Worm (Caenorhabditis elegans): ENCODE data around the gene Y49F6A.12.

Gene Y49F6A.12

ce11 chrII:3550352-3550751, 45.1 kb upstream of the Y49F6A.12 start, which contains the start of gene W10G11.19:
W10G11.19 (plus strand) TSS chrII:3550652.
- TF ChIP-seq fos-1 (tag; optimal IDR thresholded peaks at IDR 0.05): peak; percentile 38
- no peak for TF ChIP-seq ZK546.5 (tag; optimal IDR thresholded peaks at IDR 0.05)

ce11 chrII:3553453-3553852, 42.0 kb upstream of the Y49F6A.12 start, which contains the start of gene dnc-3:
dnc-3 (plus strand) TSS chrII:3553724.
- TF ChIP-seq nhr-77 (tag; optimal IDR thresholded peaks at IDR 0.05): no peak
- no peak for TF ChIP-seq ztf-11 (tag; optimal IDR thresholded peaks at IDR 0.05)
- TF ChIP-seq gmeb-1 (tag; optimal IDR thresholded peaks at IDR 0.05): peak; percentile 55
- TF ChIP-seq ceh-16 (tag; optimal IDR thresholded peaks at IDR 0.05): no peak
- no peak for TF ChIP-seq egl-27 (tag; optimal IDR thresholded peaks at IDR 0.05)
- TF ChIP-seq lin-39 (tag; optimal IDR thresholded peaks at IDR 0.05): no peak
- TF ChIP-seq ztf-4 (tag; optimal IDR thresholded peaks at IDR 0.05): no peak
- TF ChIP-seq unc-55 (GFP tag; optimal IDR thresholded peaks at IDR 0.05): peak; percentile 45
- no peak for TF ChIP-seq mbf-1 (tag; optimal IDR thresholded peaks at IDR 0.05)
- no peak for TF ChIP-seq unc-39 (tag; optimal IDR thresholded peaks at IDR 0.05)
- no peak for TF ChIP-seq lin-11 (tag; optimal IDR thresholded peaks at IDR 0.05)
- no peak for TF ChIP-seq mdl-1 (tag; optimal IDR thresholded peaks at IDR 0.05)
- no peak for TF ChIP-seq elt-1 (tag; optimal IDR thresholded peaks at IDR 0.05)
- TF ChIP-seq ZK546.5 (tag; optimal IDR thresholded peaks at IDR 0.05): no peak
- TF ChIP-seq peb-1 (tag; optimal IDR thresholded peaks at IDR 0.05): no peak
- TF ChIP-seq lin-13 (GFP tag; optimal IDR thresholded peaks at IDR 0.05): peak; percentile 71
- TF ChIP-seq sma-3 (GFP tag; optimal IDR thresholded peaks at IDR 0.05): peak; percentile 66
- no peak for TF ChIP-seq dmd-4 (tag; optimal IDR thresholded peaks at IDR 0.05)
- TF ChIP-seq skn-1 (tag; optimal IDR thresholded peaks at IDR 0.05): no peak
- TF ChIP-seq alr-1 (tag; optimal IDR thresholded peaks at IDR 0.05): no peak
- TF ChIP-seq C34F6.9 (tag; optimal IDR thresholded peaks at IDR 0.05): peak; percentile 68
- TF ChIP-seq nhr-25 (tag; optimal IDR thresholded peaks at IDR 0.05): peak; percentile 57
- TF ChIP-seq sma-9 (GFP tag; optimal IDR thresholded peaks at IDR 0.05): no peak
- TF ChIP-seq sma-9 (tag; optimal IDR thresholded peaks at IDR 0.05): no peak
- no peak for TF ChIP-seq sem-4 (tag; optimal IDR thresholded peaks at IDR 0.05)
- TF ChIP-seq unc-62 (GFP tag; optimal IDR thresholded peaks at IDR 0.05): no peak
- no peak for TF ChIP-seq nhr-12 (tag; optimal IDR thresholded peaks at IDR 0.05)
- no peak for TF ChIP-seq snpc-4 (tag; optimal IDR thresholded peaks at IDR 0.05)
- no peak for TF ChIP-seq aly-2 (tag; optimal IDR thresholded peaks at IDR 0.05)
- no peak for TF ChIP-seq nhr-237 (tag; optimal IDR thresholded peaks at IDR 0.05)
- TF ChIP-seq Y55F3AM.14 (GFP tag; optimal IDR thresholded peaks at IDR 0.05): no peak
- no peak for TF ChIP-seq elt-3 (tag; optimal IDR thresholded peaks at IDR 0.05)
- no peak for TF ChIP-seq ceh-82 (tag; optimal IDR thresholded peaks at IDR 0.05)
- no peak for TF ChIP-seq mab-5 (tag; optimal IDR thresholded peaks at IDR 0.05)
- no peak for TF ChIP-seq blmp-1 (tag; optimal IDR thresholded peaks at IDR 0.05; ENCODE audit: insufficient read depth)
- TF ChIP-seq crh-2 (tag; optimal IDR thresholded peaks at IDR 0.05): peak; percentile 8
- no peak for TF ChIP-seq zag-1 (tag; optimal IDR thresholded peaks at IDR 0.05)
- peak; percentile 13 for TF ChIP-seq nhr-129 (tag; optimal IDR thresholded peaks at IDR 0.05)
- peak; percentile 28 for TF ChIP-seq nhr-21 (tag; optimal IDR thresholded peaks at IDR 0.05)
- no peak for TF ChIP-seq R02D3.7 (tag; optimal IDR thresholded peaks at IDR 0.05)
- TF ChIP-seq F13H6.1 (tag; optimal IDR thresholded peaks at IDR 0.05): peak; percentile 58
- peak; percentile 23 for TF ChIP-seq nhr-6 (tag; optimal IDR thresholded peaks at IDR 0.05)
- no peak for TF ChIP-seq nhr-23 (tag; optimal IDR thresholded peaks at IDR 0.05)
- TF ChIP-seq ztf-1 (GFP tag; conservative IDR thresholded peaks at IDR 0.05): no peak
- no peak for TF ChIP-seq nhr-10 (tag; optimal IDR thresholded peaks at IDR 0.05)
- peak; percentile 65 to 86 for TF ChIP-seq lsy-2 (tag; optimal IDR thresholded peaks at IDR 0.05)
- no peak for TF ChIP-seq ama-1 (optimal IDR thresholded peaks at IDR 0.05)
- TF ChIP-seq nhr-11 (tag; optimal IDR thresholded peaks at IDR 0.05): no peak
- peak; percentile 10 for TF ChIP-seq fos-1 (tag; optimal IDR thresholded peaks at IDR 0.05)
